Worm (Caenorhabditis elegans) whole organism, L3 larva: ENCODE measurements around the gene mdt-15.

Source experiments
- R02D3.7 ChIP-seq: fragments of 150-350 bp; optimal IDR thresholded peaks from 2 replicates; lab custom pipeline; 2014; ENCODE audit warnings: missing biosample characterization, missing genetic modification characterization
- ZK546.5 ChIP-seq: sonication (generic microtip); optimal IDR thresholded peaks from 2 replicates; lab custom pipeline; 2017; ENCODE audit warnings: missing biosample characterization, missing genetic modification characterization
- aly-2 ChIP-seq: fragments of 150-350 bp; optimal IDR thresholded peaks from 2 replicates; lab custom pipeline; 2014; ENCODE audit warnings: missing biosample characterization, missing genetic modification characterization
- ama-1 ChIP-seq: fragments of 150-350 bp; optimal IDR thresholded peaks from 2 replicates; lab custom pipeline; 2018
- ceh-28 ChIP-seq: fragments of 150-350 bp; optimal IDR thresholded peaks from 2 replicates; lab custom pipeline; 2014; ENCODE audit warnings: missing biosample characterization, missing genetic modification reagents, missing genetic modification characterization
- ceh-82 ChIP-seq: fragments of 150-350 bp; optimal IDR thresholded peaks from 2 replicates; lab custom pipeline; 2014; ENCODE audit warnings: missing biosample characterization, missing genetic modification characterization
- ceh-9 ChIP-seq: sonication (generic microtip); optimal IDR thresholded peaks from 2 replicates; lab custom pipeline; 2018; ENCODE audit warnings: missing biosample characterization, missing genetic modification characterization
- daf-12 ChIP-seq: fragments of 150-350 bp; optimal IDR thresholded peaks from 2 replicates; lab custom pipeline; 2014; ENCODE audit warnings: missing biosample characterization, missing genetic modification reagents, missing genetic modification characterization
- egl-27 ChIP-seq: sonication (generic microtip); optimal IDR thresholded peaks from 4 replicates; lab custom pipeline; 2017; ENCODE audit warnings: missing biosample characterization, missing genetic modification reagents, missing genetic modification characterization
- elt-1 ChIP-seq: fragments of 150-350 bp; optimal IDR thresholded peaks from 2 replicates; lab custom pipeline; 2014; ENCODE audit warnings: missing biosample characterization, missing genetic modification characterization
- elt-2 ChIP-seq: sonication (generic microtip); optimal IDR thresholded peaks from 2 replicates; lab custom pipeline; 2016; ENCODE audit warnings: missing genetic modification reagents, mild to moderate bottlenecking, missing genetic modification characterization, missing compliant biosample characterization
- elt-3 ChIP-seq, 3 experiments: fragments of 150-350 bp in 1 of 3; sonication (generic microtip) in 2 of 3; optimal IDR thresholded peaks; 2 replicates in 2 of 3; 4 replicates in 1 of 3; lab custom pipeline; 2014 to 2017; ENCODE audit warnings: missing biosample characterization in 3 of 3, missing genetic modification characterization in 3 of 3
- eor-1 ChIP-seq, 2 experiments: fragments of 150-350 bp; optimal IDR thresholded peaks; 2 replicates each; lab custom pipeline; 2014 to 2018; ENCODE audit warnings: missing biosample characterization in 2 of 2, missing genetic modification characterization in 2 of 2
- fkh-2 ChIP-seq: fragments of 150-350 bp; optimal IDR thresholded peaks from 2 replicates; lab custom pipeline; 2014; ENCODE audit warnings: missing biosample characterization, missing genetic modification reagents, missing genetic modification characterization
- hmg-11 ChIP-seq: sonication (generic microtip); optimal IDR thresholded peaks from 2 replicates; lab custom pipeline; 2016; ENCODE audit warnings: missing genetic modification characterization, missing compliant biosample characterization
- jun-1 ChIP-seq: fragments of 150-350 bp; optimal IDR thresholded peaks from 2 replicates; lab custom pipeline; 2014; ENCODE audit warnings: missing biosample characterization, missing genetic modification reagents, missing genetic modification characterization
- lin-15B ChIP-seq: fragments of 150-350 bp; optimal IDR thresholded peaks from 2 replicates; lab custom pipeline; 2014; ENCODE audit warnings: missing biosample characterization, missing genetic modification characterization
- lin-39 ChIP-seq: fragments of 150-350 bp; optimal IDR thresholded peaks from 2 replicates; lab custom pipeline; 2018; ENCODE audit warnings: missing biosample characterization, missing genetic modification reagents, missing genetic modification characterization
- lsy-12 ChIP-seq: sonication (generic microtip); optimal IDR thresholded peaks from 2 replicates; lab custom pipeline; 2016; ENCODE audit warnings: mild to moderate bottlenecking, missing genetic modification characterization, missing compliant biosample characterization
- mdl-1 ChIP-seq: fragments of 150-350 bp; optimal IDR thresholded peaks from 2 replicates; lab custom pipeline; 2014; ENCODE audit warnings: missing biosample characterization, missing genetic modification characterization
- nfya-1 ChIP-seq: sonication (generic microtip); optimal IDR thresholded peaks from 2 replicates; lab custom pipeline; 2017; ENCODE audit warnings: missing genetic modification characterization, mild to moderate bottlenecking, missing compliant biosample characterization, antibody characterized with exemption, moderate library complexity; ENCODE audit not compliant: insufficient read depth
- nhr-12 ChIP-seq: fragments of 150-350 bp; optimal IDR thresholded peaks from 2 replicates; lab custom pipeline; 2014; ENCODE audit warnings: missing biosample characterization, missing genetic modification characterization
- nhr-23 ChIP-seq: fragments of 150-350 bp; optimal IDR thresholded peaks from 2 replicates; lab custom pipeline; 2014; ENCODE audit warnings: missing biosample characterization, missing genetic modification reagents, missing genetic modification characterization
- nhr-25 ChIP-seq: sonication (generic microtip); optimal IDR thresholded peaks from 2 replicates; lab custom pipeline; 2017; ENCODE audit warnings: missing biosample characterization, missing genetic modification characterization
- nhr-43 ChIP-seq: sonication (generic microtip); optimal IDR thresholded peaks from 2 replicates; lab custom pipeline; 2016; ENCODE audit warnings: mild to moderate bottlenecking, missing genetic modification characterization, missing compliant biosample characterization; ENCODE audit not compliant: poor library complexity, severe bottlenecking
- nhr-67 ChIP-seq: fragments of 150-350 bp; optimal IDR thresholded peaks from 2 replicates; lab custom pipeline; 2014; ENCODE audit warnings: missing biosample characterization, missing genetic modification characterization
- nhr-76 ChIP-seq: fragments of 150-350 bp; sonication (generic microtip); optimal IDR thresholded peaks from 5 replicates; lab custom pipeline; 2014; ENCODE audit warnings: missing biosample characterization, missing genetic modification characterization
- nhr-77 ChIP-seq: fragments of 150-350 bp; optimal IDR thresholded peaks from 2 replicates; lab custom pipeline; 2014; ENCODE audit warnings: missing biosample characterization, missing genetic modification characterization
- pha-4 ChIP-seq: fragments of 150-350 bp; optimal IDR thresholded peaks from 2 replicates; lab custom pipeline; 2014; ENCODE audit warnings: missing biosample characterization, missing genetic modification reagents, missing genetic modification characterization
- pqm-1 ChIP-seq: fragments of 150-350 bp; optimal IDR thresholded peaks from 2 replicates; lab custom pipeline; 2017; ENCODE audit warnings: missing biosample characterization, missing genetic modification characterization, inconsistent platforms
- sea-2 ChIP-seq: fragments of 150-350 bp; sonication (generic microtip); optimal IDR thresholded peaks from 4 replicates; lab custom pipeline; 2014; ENCODE audit warnings: missing biosample characterization, missing genetic modification reagents, missing genetic modification characterization
- snpc-4 ChIP-seq: fragments of 150-350 bp; optimal IDR thresholded peaks from 2 replicates; lab custom pipeline; 2014; ENCODE audit warnings: missing biosample characterization, missing genetic modification characterization
- unc-62 ChIP-seq: fragments of 150-350 bp; sonication (generic microtip); optimal IDR thresholded peaks from 4 replicates; lab custom pipeline; 2014; ENCODE audit warnings: missing biosample characterization, missing genetic modification reagents, missing genetic modification characterization
- zag-1 ChIP-seq: fragments of 150-350 bp; optimal IDR thresholded peaks from 2 replicates; lab custom pipeline; 2014; ENCODE audit warnings: missing biosample characterization, missing genetic modification characterization
- ztf-4 ChIP-seq: fragments of 150-350 bp; optimal IDR thresholded peaks from 2 replicates; lab custom pipeline; 2014; ENCODE audit warnings: missing biosample characterization, missing genetic modification characterization

mdt-15 gene

DNA sequence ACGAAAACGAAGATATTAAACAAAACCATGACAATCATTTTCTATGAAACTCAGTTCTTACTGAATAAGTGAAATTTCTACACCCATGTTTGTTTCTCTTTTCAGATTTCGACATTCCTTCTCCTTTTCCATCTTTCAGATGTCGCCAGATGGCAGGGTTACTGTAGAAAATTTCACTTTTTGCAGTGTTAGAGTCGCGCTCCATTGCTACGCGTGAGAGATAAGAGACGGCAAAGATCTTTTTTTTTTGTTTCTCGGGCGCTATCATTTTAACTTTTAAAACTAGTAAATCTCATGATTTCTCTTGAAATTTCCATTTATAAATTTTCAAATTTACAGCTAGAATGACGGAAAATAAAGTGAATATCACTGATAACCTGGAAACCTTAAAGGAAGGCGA lies 44.7 kb upstream of the mdt-15 start, which contains the start of the genes mig-21 and F01F1.2:
Gene mig-21, minus strand, starts transcription at position 166 of the 400 bp plus-strand sequence.
Gene F01F1.2, plus strand, starts transcription at position 340 of the 400 bp plus-strand sequence.
- no peak for TF ChIP-seq ceh-9 (tag; lab: Kevin White, UChicago)
- no peak for TF ChIP-seq sea-2 (GFP tag; lab: Kevin White, UChicago)
- TF ChIP-seq pqm-1 (tag; lab: Kevin White, UChicago) = no peak
- TF ChIP-seq lin-15B (tag; lab: Kevin White, UChicago) = peak; percentile 27
- no peak for TF ChIP-seq daf-12
- TF ChIP-seq unc-62 = no peak
- no peak for TF ChIP-seq lin-39 (tag; lab: Kevin White, UChicago)
- TF ChIP-seq jun-1 (tag; lab: Kevin White, UChicago) = no peak
- no peak for TF ChIP-seq ztf-4 (tag; lab: Kevin White, UChicago)
- TF ChIP-seq mdl-1 (tag; lab: Kevin White, UChicago) = no peak
- peak; percentile 34 for TF ChIP-seq nfya-1 (tag; lab: Kevin White, UChicago)
- no peak for TF ChIP-seq elt-1
- no peak for TF ChIP-seq nhr-76
- no peak for TF ChIP-seq nhr-43 (tag; lab: Kevin White, UChicago)
- no peak for TF ChIP-seq eor-1 (tag; optimal IDR thresholded peaks at IDR 0.05; lab: Kevin White, UChicago)
- no peak for TF ChIP-seq nhr-12
- TF ChIP-seq zag-1 = no peak
- no peak for TF ChIP-seq hmg-11 (tag; lab: Kevin White, UChicago)
- TF ChIP-seq R02D3.7 (tag; lab: Kevin White, UChicago) = no peak
- TF ChIP-seq ceh-28 (tag; lab: Kevin White, UChicago) = no peak
- TF ChIP-seq elt-3 (tag; optimal IDR thresholded peaks at IDR 0.05; lab: Kevin White, UChicago) = no peak
- peak; percentile 12 for TF ChIP-seq pha-4 (tag; lab: Kevin White, UChicago)
- TF ChIP-seq, all 47 proteins: peak for 3

- TF ChIP-seq nhr-76 (no peak), elt-2 (tag; lab: Kevin White, UChicago) (peak; percentile 51), nhr-23 (peak; percentile 10)
These were observed 43.5 kb upstream of the mdt-15 start for ce11 chrIII:5876867-5877641.

DNA sequence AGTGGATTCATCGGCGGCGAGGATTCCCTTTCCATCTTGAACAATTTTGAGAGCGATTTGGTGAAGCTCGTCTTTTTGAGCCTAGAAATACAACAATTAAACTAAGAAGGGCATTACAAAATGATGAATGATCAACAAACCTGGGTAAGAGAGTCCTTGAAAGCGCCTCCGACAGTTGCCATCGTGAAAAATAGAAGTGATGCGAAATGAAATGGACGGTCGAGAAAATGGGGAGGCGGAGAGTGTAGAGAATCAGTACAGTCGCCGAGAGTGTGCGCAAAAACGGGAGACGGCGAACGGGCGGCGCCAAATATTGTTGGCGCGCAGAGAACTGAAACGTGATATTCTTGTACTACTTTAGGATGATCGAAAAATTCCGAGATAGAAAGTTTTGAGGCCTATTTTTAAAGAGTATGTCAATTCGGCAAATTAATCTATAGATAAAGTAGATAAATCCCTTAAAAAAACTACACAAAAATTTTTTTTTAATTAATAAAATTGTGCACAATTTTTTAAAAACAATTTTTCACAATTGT lies 42.7 kb upstream of the mdt-15 start, which contains the start of gene aldo-2:
Gene aldo-2, minus strand, starts transcription at position 486 of the 536 bp plus-strand sequence.
- TF ChIP-seq lin-15B (tag; lab: Kevin White, UChicago) = peak; percentile 42
- TF ChIP-seq lsy-12 (tag; lab: Kevin White, UChicago) = peak; percentile 27
- peak; percentile 93 for TF ChIP-seq ama-1
- TF ChIP-seq elt-1 = no peak
- peak in 1 of 3 experiments; percentile 7 for TF ChIP-seq elt-3 (tag; optimal IDR thresholded peaks at IDR 0.05; lab: Kevin White, UChicago)
- TF ChIP-seq nhr-23 = peak; percentile 43
- TF ChIP-seq nhr-25 = peak; percentile 58
- no peak for TF ChIP-seq lin-39 (tag; lab: Kevin White, UChicago)
- peak; percentile 64 for TF ChIP-seq pha-4 (tag; lab: Kevin White, UChicago)
- peak; percentile 3 for TF ChIP-seq elt-2 (tag; lab: Kevin White, UChicago)
- TF ChIP-seq nfya-1 (tag; lab: Kevin White, UChicago) = no peak

DNA sequence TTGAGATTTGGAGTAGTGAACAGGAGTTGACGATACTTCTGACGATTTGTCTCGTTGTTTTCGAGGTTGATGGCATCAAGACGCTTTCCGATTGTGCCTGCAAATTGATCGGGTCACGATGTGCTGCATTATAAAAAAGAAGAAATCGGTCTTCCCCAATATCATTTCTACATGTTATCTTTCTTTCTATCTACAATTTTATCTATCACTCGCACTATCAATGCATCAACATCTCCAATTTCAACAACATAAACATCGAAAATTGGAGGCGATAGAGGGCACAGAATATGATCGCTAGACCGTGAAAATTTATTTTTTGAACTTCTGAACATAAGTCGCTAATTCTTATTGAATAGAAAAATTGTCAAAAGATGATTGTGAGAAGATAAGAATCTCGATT lies 42.2 kb upstream of the mdt-15 start:
- TF ChIP-seq elt-1 = peak; percentile 64
- peak; percentile 48 for TF ChIP-seq elt-2 (tag; lab: Kevin White, UChicago)
- TF ChIP-seq fkh-2 (tag; lab: Kevin White, UChicago) = no peak
- TF ChIP-seq ceh-28 (tag; lab: Kevin White, UChicago) = no peak
- TF ChIP-seq nhr-12 = no peak
- TF ChIP-seq, all 47 proteins: peak for 2

DNA sequence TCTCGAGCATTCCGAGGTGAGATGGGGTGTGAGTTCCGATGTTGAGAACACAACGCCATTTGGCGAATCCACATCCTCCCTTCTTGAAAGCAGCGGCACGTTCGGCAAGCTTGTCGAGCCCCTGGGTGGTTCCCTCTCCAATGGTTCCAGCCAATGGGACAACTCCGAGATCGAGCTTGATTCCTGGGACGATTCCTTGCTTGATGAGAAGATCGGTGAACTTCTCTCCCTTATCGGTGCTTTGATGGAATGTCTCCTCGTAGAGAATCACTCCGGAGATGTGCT lies 41.8 kb upstream of the mdt-15 start:
- TF ChIP-seq nhr-67 (tag; lab: Kevin White, UChicago) = no peak
- no peak for TF ChIP-seq pqm-1 (tag; lab: Kevin White, UChicago)
- no peak for TF ChIP-seq jun-1 (tag; lab: Kevin White, UChicago)
- TF ChIP-seq daf-12 = no peak
- TF ChIP-seq hmg-11 (tag; lab: Kevin White, UChicago) = no peak
- no peak for TF ChIP-seq snpc-4 (tag; lab: Kevin White, UChicago)
- no peak for TF ChIP-seq ceh-28 (tag; lab: Kevin White, UChicago)
- TF ChIP-seq nfya-1 (tag; lab: Kevin White, UChicago) = no peak
- no peak for TF ChIP-seq R02D3.7 (tag; lab: Kevin White, UChicago)
- no peak for TF ChIP-seq pha-4 (tag; lab: Kevin White, UChicago)
- no peak for TF ChIP-seq ZK546.5 (tag; lab: Kevin White, UChicago)
- TF ChIP-seq ceh-82 (tag; lab: Kevin White, UChicago) = no peak
- no peak for TF ChIP-seq unc-62
- TF ChIP-seq lin-39 (tag; lab: Kevin White, UChicago) = no peak
- TF ChIP-seq lsy-12 (tag; lab: Kevin White, UChicago) = no peak
- no peak for TF ChIP-seq aly-2 (tag; lab: Kevin White, UChicago)
- TF ChIP-seq nhr-77 (tag; lab: Kevin White, UChicago) = no peak
- TF ChIP-seq egl-27 (tag; lab: Kevin White, UChicago) = no peak
